Worm (Caenorhabditis elegans) whole organism, mixed stage, embryonic: ENCODE measurements around the gene Y45G5AM.6.
A peak's percentile ranks its signal among the peaks of the same experiment; 100 is the strongest.

Experiments
- M03D4.4 ChIP-seq: sonication (generic microtip); optimal IDR thresholded peaks from 2 replicates; lab custom pipeline; 2017; ENCODE audit warnings: mild to moderate bottlenecking, missing genetic modification characterization, missing compliant biosample characterization
- bed-3 ChIP-seq: fragments of 200-800 bp; sonication (Bioruptor generic); optimal IDR thresholded peaks from 3 replicates; lab custom pipeline; 2018; ENCODE audit warnings: mild to moderate bottlenecking, missing genetic modification characterization, moderate library complexity, missing compliant biosample characterization
- ceh-39 ChIP-seq: fragments of 150-350 bp; optimal IDR thresholded peaks from 2 replicates; lab custom pipeline; 2014; ENCODE audit warnings: missing biosample characterization, missing genetic modification characterization
- ceh-43 ChIP-seq: fragments of 200-800 bp; sonication (Bioruptor generic); optimal IDR thresholded peaks from 2 replicates; lab custom pipeline; 2018; ENCODE audit warnings: mild to moderate bottlenecking, missing genetic modification characterization, moderate library complexity, missing compliant biosample characterization
- ces-1 ChIP-seq: fragments of 150-350 bp; optimal IDR thresholded peaks from 2 replicates; lab custom pipeline; 2014; ENCODE audit warnings: missing biosample characterization, missing genetic modification reagents, missing genetic modification characterization
- cnd-1 ChIP-seq: fragments of 200-800 bp; sonication (Bioruptor generic); optimal IDR thresholded peaks from 2 replicates; lab custom pipeline; 2018; ENCODE audit warnings: mild to moderate bottlenecking, missing genetic modification characterization, missing compliant biosample characterization
- drap-1 ChIP-seq: fragments of 200-800 bp; sonication (Bioruptor generic); optimal IDR thresholded peaks from 3 replicates; lab custom pipeline; 2018; ENCODE audit warnings: mild to moderate bottlenecking, missing genetic modification characterization, missing compliant biosample characterization
- elt-1 ChIP-seq: sonication (generic microtip); optimal IDR thresholded peaks from 2 replicates; lab custom pipeline; 2017; ENCODE audit warnings: missing genetic modification characterization, mild to moderate bottlenecking, missing compliant biosample characterization, antibody characterized with exemption, moderate library complexity, borderline replicate concordance; ENCODE audit not compliant: insufficient read depth
- elt-3 ChIP-seq: fragments of 150-350 bp; optimal IDR thresholded peaks from 2 replicates; lab custom pipeline; 2014; ENCODE audit warnings: missing biosample characterization, missing genetic modification characterization
- flh-1 ChIP-seq: fragments of 200-800 bp; sonication (Bioruptor generic); optimal IDR thresholded peaks from 2 replicates; lab custom pipeline; 2018; ENCODE audit warnings: mild to moderate bottlenecking, missing genetic modification characterization, moderate library complexity, missing compliant biosample characterization
- ham-2 ChIP-seq: fragments of 200-800 bp; sonication (Bioruptor generic); optimal IDR thresholded peaks from 2 replicates; lab custom pipeline; 2018; ENCODE audit warnings: mild to moderate bottlenecking, missing genetic modification characterization, missing compliant biosample characterization
- hlh-1 ChIP-seq: fragments of 150-350 bp; optimal IDR thresholded peaks from 2 replicates; lab custom pipeline; 2014; ENCODE audit warnings: missing biosample characterization, missing genetic modification reagents, missing genetic modification characterization
- lin-13 ChIP-seq: fragments of 150-350 bp; optimal IDR thresholded peaks from 2 replicates; lab custom pipeline; 2014; ENCODE audit warnings: missing biosample characterization, missing genetic modification characterization
- lin-32 ChIP-seq: fragments of 200-800 bp; sonication (Bioruptor generic); optimal IDR thresholded peaks from 2 replicates; lab custom pipeline; 2018; ENCODE audit warnings: mild to moderate bottlenecking, missing genetic modification characterization, missing compliant biosample characterization
- lsy-2 ChIP-seq: fragments of 150-350 bp; optimal IDR thresholded peaks from 2 replicates; lab custom pipeline; 2014; ENCODE audit warnings: missing biosample characterization, missing genetic modification characterization
- mab-5 ChIP-seq: fragments of 150-350 bp; optimal IDR thresholded peaks from 2 replicates; lab custom pipeline; 2014; ENCODE audit warnings: missing biosample characterization, missing genetic modification characterization
- mep-1 ChIP-seq: fragments of 150-350 bp; optimal IDR thresholded peaks from 2 replicates; lab custom pipeline; 2017; ENCODE audit warnings: missing biosample characterization, missing genetic modification reagents, missing genetic modification characterization, inconsistent platforms
- nhr-2 ChIP-seq: fragments of 150-350 bp; optimal IDR thresholded peaks from 2 replicates; lab custom pipeline; 2014; ENCODE audit warnings: missing biosample characterization, missing genetic modification characterization
- nhr-237 ChIP-seq: fragments of 150-350 bp; optimal IDR thresholded peaks from 2 replicates; lab custom pipeline; 2014; ENCODE audit warnings: missing biosample characterization, missing genetic modification characterization
- nhr-28 ChIP-seq: fragments of 150-350 bp; optimal IDR thresholded peaks from 2 replicates; lab custom pipeline; 2014; ENCODE audit warnings: missing biosample characterization, missing genetic modification characterization
- pha-4 ChIP-seq: fragments of 150-350 bp; optimal IDR thresholded peaks from 2 replicates; lab custom pipeline; 2018; ENCODE audit warnings: missing biosample characterization, missing genetic modification reagents, missing genetic modification characterization
- sem-2 ChIP-seq: fragments of 200-800 bp; sonication (Bioruptor generic); optimal IDR thresholded peaks from 2 replicates; lab custom pipeline; 2018; ENCODE audit warnings: mild to moderate bottlenecking, missing genetic modification characterization, missing compliant biosample characterization
- sptf-1 ChIP-seq: sonication (generic microtip); optimal IDR thresholded peaks from 2 replicates; lab custom pipeline; 2017; ENCODE audit warnings: mild to moderate bottlenecking, missing genetic modification characterization, moderate library complexity, missing compliant biosample characterization
- tbx-8 ChIP-seq: fragments of 200-800 bp; sonication (Bioruptor generic); optimal IDR thresholded peaks from 2 replicates; lab custom pipeline; 2018; ENCODE audit warnings: mild to moderate bottlenecking, missing genetic modification characterization, moderate library complexity, missing compliant biosample characterization
- unc-120 ChIP-seq: sonication (generic microtip); optimal IDR thresholded peaks from 2 replicates; lab custom pipeline; 2017; ENCODE audit warnings: missing genetic modification characterization, missing compliant biosample characterization; ENCODE audit not compliant: poor library complexity, severe bottlenecking
- unc-39 ChIP-seq: fragments of 150-350 bp; optimal IDR thresholded peaks from 2 replicates; lab custom pipeline; 2014; ENCODE audit warnings: missing biosample characterization, missing genetic modification characterization
- unc-62 ChIP-seq: fragments of 150-350 bp; optimal IDR thresholded peaks from 2 replicates; lab custom pipeline; 2014; ENCODE audit warnings: missing biosample characterization, missing genetic modification reagents, missing genetic modification characterization
- zip-8 ChIP-seq: fragments of 150-350 bp; optimal IDR thresholded peaks from 2 replicates; lab custom pipeline; 2014; ENCODE audit warnings: missing biosample characterization, missing genetic modification characterization
- ztf-11 ChIP-seq: fragments of 150-350 bp; optimal IDR thresholded peaks from 2 replicates; lab custom pipeline; 2014; ENCODE audit warnings: missing biosample characterization, missing genetic modification characterization

The Y45G5AM.6 gene

ce11 chrV:4168045-4168444 lies 15.9 kb upstream of the Y45G5AM.6 start:
- no peak for TF ChIP-seq flh-1 (GFP tag; lab: Kevin White, UChicago)
- TF ChIP-seq nhr-237 (tag; lab: Kevin White, UChicago), result no peak

- TF ChIP-seq unc-39 (tag; lab: Kevin White, UChicago), result no peak
- TF ChIP-seq mep-1, result no peak
- TF ChIP-seq nhr-28 (tag; lab: Kevin White, UChicago), result no peak
- no peak for TF ChIP-seq sptf-1
- no peak for TF ChIP-seq zip-8 (tag; lab: Kevin White, UChicago)
- TF ChIP-seq nhr-237 (tag; lab: Kevin White, UChicago), result no peak
- TF ChIP-seq ham-2 (GFP tag; lab: Kevin White, UChicago), result no peak
- TF ChIP-seq bed-3 (GFP tag; lab: Kevin White, UChicago), result no peak
- TF ChIP-seq elt-3, result no peak
- no peak for TF ChIP-seq drap-1 (GFP tag; lab: Kevin White, UChicago)
- no peak for TF ChIP-seq elt-1 (tag; lab: Kevin White, UChicago)
- TF ChIP-seq tbx-8, result no peak
- no peak for TF ChIP-seq cnd-1 (tag; lab: Kevin White, UChicago)
- no peak for TF ChIP-seq ces-1 (GFP tag; lab: Kevin White, UChicago)
- no peak for TF ChIP-seq ceh-39
- TF ChIP-seq, all 35 proteins: peak for 0
These were observed 12.4 kb upstream of the Y45G5AM.6 start, which contains the start of gene Y45G5AM.3 for ce11 chrV:4164504-4164959. TSS of gene Y45G5AM.3 (plus strand) at chrV:4164554.

- TF ChIP-seq sem-2 (GFP tag; lab: Kevin White, UChicago) (no peak), nhr-237 (tag; lab: Kevin White, UChicago) (no peak), ztf-11 (tag; lab: Kevin White, UChicago) (no peak), pha-4 (tag; lab: Kevin White, UChicago) (no peak)
These were observed 10.8 kb upstream of the Y45G5AM.6 start, which contains the start of gene Y45G5AM.4 for ce11 chrV:4162922-4163321. TSS of gene Y45G5AM.4 (plus strand) at chrV:4163222.

- TF ChIP-seq zip-8 (tag; lab: Kevin White, UChicago) (peak; percentile 64), nhr-2 (tag; lab: Kevin White, UChicago) (no peak)
These were observed 8.0 kb upstream of the Y45G5AM.6 start, which contains the start of gene Y45G5AM.5 for ce11 chrV:4160086-4160485. TSS of gene Y45G5AM.5 (plus strand) at chrV:4160386.

- TF ChIP-seq hlh-1 (tag; lab: Kevin White, UChicago), result peak; percentile 99
- TF ChIP-seq unc-62 (GFP tag; lab: Kevin White, UChicago), result peak; percentile 89
- no peak for TF ChIP-seq nhr-2 (tag; lab: Kevin White, UChicago)
- no peak for TF ChIP-seq bed-3 (GFP tag; lab: Kevin White, UChicago)
- TF ChIP-seq unc-120, result peak; percentile 85
These were observed 5.2 kb upstream of the Y45G5AM.6 start for ce11 chrV:4157291-4157690.

- TF ChIP-seq lin-13 (tag; lab: Kevin White, UChicago), result no peak
- TF ChIP-seq hlh-1 (tag; lab: Kevin White, UChicago), result no peak
- TF ChIP-seq nhr-237 (tag; lab: Kevin White, UChicago), result no peak
- TF ChIP-seq ham-2 (GFP tag; lab: Kevin White, UChicago), result no peak
- no peak for TF ChIP-seq ceh-43 (GFP tag; lab: Kevin White, UChicago)
- TF ChIP-seq sem-2 (GFP tag; lab: Kevin White, UChicago), result no peak
- no peak for TF ChIP-seq lsy-2
- no peak for TF ChIP-seq mep-1
- TF ChIP-seq bed-3 (GFP tag; lab: Kevin White, UChicago), result no peak
- no peak for TF ChIP-seq unc-120
- TF ChIP-seq cnd-1 (tag; lab: Kevin White, UChicago), result no peak
- no peak for TF ChIP-seq unc-62 (GFP tag; lab: Kevin White, UChicago)
- no peak for TF ChIP-seq drap-1 (GFP tag; lab: Kevin White, UChicago)
- no peak for TF ChIP-seq nhr-28 (tag; lab: Kevin White, UChicago)
- no peak for TF ChIP-seq M03D4.4 (tag; lab: Kevin White, UChicago)
- TF ChIP-seq zip-8 (tag; lab: Kevin White, UChicago), result no peak
- no peak for TF ChIP-seq lin-32 (GFP tag; lab: Kevin White, UChicago)
- no peak for TF ChIP-seq mab-5 (tag; lab: Kevin White, UChicago)
These were observed 700 bp downstream of the Y45G5AM.6 start for ce11 chrV:4151400-4151799.
